Fruit fly (Drosophila melanogaster): ENCODE measurements around the gene CG46465.

DNA sequence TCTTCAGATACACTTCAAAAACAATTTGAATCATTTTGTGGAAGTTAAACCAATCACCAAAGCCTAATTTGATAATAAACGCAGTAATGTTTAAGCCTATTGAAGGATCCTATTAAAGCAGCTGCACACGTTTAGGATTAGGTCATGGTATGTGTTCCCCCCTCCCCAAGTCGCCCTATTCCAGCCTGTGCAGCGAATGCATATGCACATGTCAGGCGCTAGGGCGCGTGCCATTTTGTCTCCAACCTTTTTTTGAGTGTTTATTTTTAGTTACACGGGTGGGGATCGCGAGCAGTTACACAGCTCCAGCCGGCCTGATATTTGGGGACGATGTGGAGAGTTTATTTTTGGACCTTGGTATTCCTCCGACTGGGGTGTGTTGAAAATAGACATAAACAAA, 44.7 kb downstream of the CG46465 start:
- TF ChIP-seq CG11617 (GFP tag; optimal IDR thresholded peaks at IDR 0.05) (no peak), CG7045 (GFP tag; optimal IDR thresholded peaks at IDR 0.05) (no peak)

All from whole organism, adult.